Worm (Caenorhabditis elegans) whole organism, L4/young adult: ENCODE measurements around the gene kxd-1.

Source experiments
- W03F9.2 ChIP-seq: fragments of 150-350 bp; optimal IDR thresholded peaks from 2 replicates; lab custom pipeline; 2014; ENCODE audit warnings: missing biosample characterization, missing genetic modification characterization
- him-1 ChIP-seq: sonication (generic microtip); optimal IDR thresholded peaks from 2 replicates; lab custom pipeline; 2016; ENCODE audit warnings: missing genotype, missing genetic modification reagents, missing genetic modification characterization, missing compliant biosample characterization

DNA sequence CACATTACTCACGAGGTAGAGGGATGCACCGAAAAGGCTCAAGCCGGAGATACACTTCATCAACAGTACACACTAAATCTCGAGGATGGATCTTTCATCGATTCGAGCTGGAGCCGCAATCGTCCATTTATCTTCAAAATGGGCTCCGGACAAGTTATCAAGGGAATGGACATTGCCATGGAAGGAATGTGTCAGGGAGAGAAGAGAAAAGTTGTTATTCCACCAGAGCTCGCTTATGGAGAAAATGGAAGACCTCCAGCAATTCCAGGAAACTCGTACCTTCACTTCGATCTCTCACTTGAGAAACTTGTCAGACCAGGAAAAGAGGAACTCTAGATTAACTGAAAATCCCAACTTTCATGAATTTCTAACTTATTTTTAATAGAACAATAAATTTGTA is 4.6 kb downstream of the kxd-1 start:
- TF ChIP-seq him-1 (tag; lab: Kevin White, UChicago) (no peak), W03F9.2 (tag; lab: Kevin White, UChicago) (no peak)
